Worm (Caenorhabditis elegans) whole organism, early embryonic: Measurements from ENCODE around the gene rnp-1.
A peak's percentile ranks its signal among the peaks of the same experiment; 100 is the strongest.

Experiments
- B0310.2 ChIP-seq: sonication (generic microtip); optimal IDR thresholded peaks from 2 replicates; lab custom pipeline; 2016; ENCODE audit warnings: mild to moderate bottlenecking, missing genetic modification characterization, missing compliant biosample characterization
- F13C5.2 ChIP-seq: sonication (generic microtip); optimal IDR thresholded peaks from 2 replicates; lab custom pipeline; 2017; ENCODE audit warnings: mild to moderate bottlenecking, missing genetic modification characterization, inconsistent platforms, missing compliant biosample characterization
- aly-1 ChIP-seq: sonication (generic microtip); optimal IDR thresholded peaks from 2 replicates; lab custom pipeline; 2016; ENCODE audit warnings: missing genetic modification characterization, missing compliant biosample characterization
- ama-1 ChIP-seq: fragments of 150-350 bp; optimal IDR thresholded peaks from 2 replicates; lab custom pipeline; 2014
- ceh-13 ChIP-seq: fragments of 200-800 bp; sonication (Bioruptor generic); optimal IDR thresholded peaks from 2 replicates; lab custom pipeline; 2018; ENCODE audit warnings: mild to moderate bottlenecking, missing genetic modification characterization, missing compliant biosample characterization
- ceh-36 ChIP-seq: sonication (generic microtip); optimal IDR thresholded peaks from 2 replicates; lab custom pipeline; 2016; ENCODE audit warnings: missing genetic modification characterization, inconsistent platforms, missing compliant biosample characterization
- ets-7 ChIP-seq: sonication (generic microtip); optimal IDR thresholded peaks from 2 replicates; lab custom pipeline; 2016; ENCODE audit warnings: missing genotype, missing genetic modification characterization, missing compliant biosample characterization
- flt-1 ChIP-seq: fragments of 200-800 bp; sonication (Bioruptor generic); IDR thresholded peaks from 2 replicates; pipeline ENCODE4 v1.3.6; 2022; ENCODE audit warnings: missing genetic modification characterization, missing compliant biosample characterization
- hmbx-1 ChIP-seq: sonication (generic microtip); optimal IDR thresholded peaks from 2 replicates; lab custom pipeline; 2016; ENCODE audit warnings: mild to moderate bottlenecking, missing genetic modification characterization, missing compliant biosample characterization
- hmg-4 ChIP-seq: fragments of 200-800 bp; sonication (Bioruptor generic); optimal IDR thresholded peaks from 2 replicates; lab custom pipeline; 2018; ENCODE audit warnings: mild to moderate bottlenecking, missing genetic modification characterization, missing compliant biosample characterization
- hnd-1 ChIP-seq: sonication (generic microtip); optimal IDR thresholded peaks from 2 replicates; lab custom pipeline; 2016; ENCODE audit warnings: missing genetic modification characterization, missing compliant biosample characterization
- pes-1 ChIP-seq: fragments of 200-800 bp; sonication (Bioruptor generic); IDR thresholded peaks from 2 replicates; pipeline ENCODE4 v1.3.6; 2022; ENCODE audit warnings: missing genetic modification reagents, missing genetic modification characterization, missing compliant biosample characterization
- scrt-1 ChIP-seq: fragments of 200-800 bp; sonication (Bioruptor generic); IDR thresholded peaks from 2 replicates; pipeline ENCODE4 v1.3.6; 2022; ENCODE audit warnings: missing genetic modification characterization, missing compliant biosample characterization
- sea-1 ChIP-seq: fragments of 200-800 bp; sonication (Bioruptor generic); conservative IDR thresholded peaks from 2 replicates; pipeline ENCODE4 v1.3.6; 2022; ENCODE audit warnings: missing genetic modification characterization, missing compliant biosample characterization
- tbx-11 ChIP-seq: fragments of 200-800 bp; sonication (Bioruptor generic); IDR thresholded peaks from 2 replicates; pipeline ENCODE4 v1.3.6; 2022; ENCODE audit warnings: missing genetic modification characterization, missing compliant biosample characterization
- tbx-37 ChIP-seq: fragments of 200-800 bp; sonication (Bioruptor generic); conservative IDR thresholded peaks from 2 replicates; pipeline ENCODE4 v1.3.6; 2022; ENCODE audit warnings: missing genetic modification reagents, missing genetic modification characterization, missing compliant biosample characterization
- tra-4 ChIP-seq: sonication (generic microtip); optimal IDR thresholded peaks from 2 replicates; lab custom pipeline; 2017; ENCODE audit warnings: missing genetic modification characterization, missing compliant biosample characterization

Gene rnp-1

ce11 chrV:12162220-12162619 is 29.9 kb upstream of the rnp-1 start, which contains the start of gene C27A7.5:
Gene C27A7.5 (minus strand): TSS chrV:12162320.
- no peak for TF ChIP-seq hnd-1 (tag; lab: Kevin White, UChicago)
- no peak for TF ChIP-seq B0310.2 (tag; lab: Kevin White, UChicago)
- TF ChIP-seq sea-1 (GFP tag; lab: Robert Waterston, UW): no peak
- no peak for TF ChIP-seq hmbx-1 (tag; lab: Kevin White, UChicago)
- TF ChIP-seq flt-1 (GFP tag; lab: Robert Waterston, UW): no peak
- TF ChIP-seq ama-1 (lab: Kevin White, UChicago): no peak
- no peak for TF ChIP-seq scrt-1
- TF ChIP-seq tbx-11: no peak
- no peak for TF ChIP-seq ets-7 (tag; lab: Kevin White, UChicago)
- no peak for TF ChIP-seq tra-4

DNA sequence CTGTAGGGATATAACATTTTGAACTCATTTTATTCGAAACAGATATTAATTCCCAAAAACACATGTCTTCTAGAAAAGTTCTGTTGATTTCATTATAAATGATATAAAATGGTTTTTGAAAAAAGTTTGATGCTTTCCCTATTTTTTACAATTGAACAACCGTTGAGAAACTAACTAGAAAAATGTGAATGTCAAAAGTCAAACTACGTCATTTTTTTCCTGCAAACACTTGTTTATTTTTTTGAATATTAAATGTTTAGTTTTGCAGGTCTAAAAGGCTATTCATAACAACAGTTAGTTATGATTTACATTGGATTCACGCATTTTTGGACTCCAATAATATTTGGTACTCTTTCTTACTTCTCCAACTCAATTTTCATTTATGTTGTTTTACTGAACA is 29.2 kb upstream of the rnp-1 start, which contains the start of gene srj-4:
Gene srj-4, plus strand, starts transcription at position 301 of the 400 bp plus-strand sequence.
- no peak for TF ChIP-seq ceh-36 (tag; lab: Kevin White, UChicago)
- no peak for TF ChIP-seq ama-1 (lab: Kevin White, UChicago)
- no peak for TF ChIP-seq sea-1 (GFP tag; lab: Robert Waterston, UW)
- TF ChIP-seq scrt-1: no peak

DNA sequence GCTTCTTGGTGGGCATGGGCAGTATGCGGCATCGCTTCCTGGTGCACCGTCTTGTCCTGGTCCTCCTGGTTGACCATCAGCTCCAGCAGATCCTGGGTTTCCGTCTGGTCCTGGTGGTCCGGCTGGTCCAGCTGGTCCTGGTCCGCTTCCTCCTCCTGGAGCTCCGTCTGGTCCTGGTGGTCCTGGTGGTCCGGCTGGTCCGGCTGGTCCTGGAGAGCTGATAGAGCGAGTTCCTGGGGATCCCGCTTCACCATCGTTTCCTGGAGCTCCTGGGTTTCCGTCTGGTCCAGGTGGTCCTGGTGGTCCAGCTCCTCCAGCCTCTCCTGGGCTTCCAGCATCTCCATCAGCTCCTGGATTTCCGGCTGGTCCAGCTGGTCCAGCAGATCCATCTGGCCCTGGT is 25.0 kb upstream of the rnp-1 start:
- peak; percentile 8 for TF ChIP-seq aly-1
- TF ChIP-seq tra-4: no peak
- TF ChIP-seq ama-1 (lab: Kevin White, UChicago): no peak

DNA sequence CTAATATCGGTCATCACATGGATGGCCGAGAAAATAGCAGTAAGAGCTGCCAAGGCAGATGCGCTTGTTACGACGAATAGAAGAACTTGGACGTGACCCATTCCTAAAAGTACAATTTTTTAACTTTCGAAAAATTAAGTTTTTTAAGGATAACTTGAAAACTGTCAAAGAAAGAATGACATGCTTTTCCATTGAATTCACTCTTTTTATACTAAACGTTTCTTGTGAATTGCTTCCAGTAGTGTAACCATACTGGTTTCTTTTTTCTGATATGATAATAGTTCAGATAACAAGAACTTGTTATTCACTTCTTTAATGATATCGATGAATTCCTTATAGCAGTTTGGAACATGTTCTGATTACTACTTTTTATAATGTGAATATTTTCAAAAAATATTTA is 24.4 kb upstream of the rnp-1 start, which contains the start of gene col-37:
Gene col-37, minus strand, starts transcription at position 101 of the 400 bp plus-strand sequence.
- TF ChIP-seq hnd-1 (tag; lab: Kevin White, UChicago): no peak

- TF ChIP-seq ama-1 (lab: Kevin White, UChicago): no peak
- no peak for TF ChIP-seq ceh-36 (tag; lab: Kevin White, UChicago)
Observed at ce11 chrV:12170114-12170513, 22.0 kb upstream of the rnp-1 start, which contains the start of gene ZK863.1. Gene ZK863.1 (minus strand): TSS chrV:12170214.

DNA sequence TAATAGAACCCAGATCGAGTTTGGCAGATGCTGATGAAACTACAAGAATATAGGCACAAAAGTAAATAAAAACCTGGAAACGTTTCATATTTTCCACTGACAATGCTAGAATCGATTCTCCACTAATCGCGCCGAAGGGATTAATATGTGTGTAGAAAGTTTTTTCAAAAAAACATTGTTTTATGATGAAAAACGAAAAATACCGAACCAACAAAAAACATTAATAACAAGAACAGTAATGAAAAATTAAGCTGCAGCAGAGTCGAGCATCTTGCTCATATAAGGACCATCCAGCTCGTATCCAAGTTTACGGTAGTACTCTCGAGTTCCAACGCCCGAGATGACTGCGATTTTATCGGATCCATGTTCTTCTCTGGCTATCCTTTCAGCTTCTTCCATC is 12.7 kb upstream of the rnp-1 start, which contains the start of gene clec-224:
Gene clec-224, minus strand, starts transcription at position 101 of the 400 bp plus-strand sequence.
- TF ChIP-seq ceh-36 (tag; lab: Kevin White, UChicago) (peak; percentile 9), hnd-1 (tag; lab: Kevin White, UChicago) (no peak), ceh-13 (no peak)

DNA sequence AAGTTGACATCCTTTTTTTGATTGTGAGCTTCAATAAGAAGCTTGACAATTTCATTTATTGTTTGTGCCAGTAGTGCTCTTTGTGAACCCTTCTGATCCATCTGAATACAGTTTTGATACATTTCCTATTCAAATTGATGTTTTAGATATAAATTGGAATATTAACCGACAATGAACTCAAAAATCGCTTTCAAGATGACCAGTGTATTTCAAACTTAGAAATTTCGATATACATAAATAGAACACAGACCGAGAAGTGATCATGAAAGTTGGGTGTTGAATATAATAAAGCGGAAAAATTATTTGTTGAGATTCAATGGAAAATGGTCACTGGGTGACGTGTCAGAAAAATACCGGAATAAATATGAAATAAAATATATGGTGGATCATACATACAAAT is 10.8 kb upstream of the rnp-1 start, which contains the start of gene elpc-3:
Gene elpc-3, minus strand, starts transcription at position 101 of the 400 bp plus-strand sequence.
- TF ChIP-seq flt-1 (GFP tag; lab: Robert Waterston, UW) (no peak), ets-7 (tag; lab: Kevin White, UChicago) (no peak), ceh-13 (no peak), tbx-11 (no peak), sea-1 (GFP tag; lab: Robert Waterston, UW) (no peak), ama-1 (lab: Kevin White, UChicago) (no peak), F13C5.2 (tag; lab: Kevin White, UChicago) (no peak), scrt-1 (no peak), hmg-4 (no peak), aly-1 (no peak), tbx-37 (GFP tag; lab: Robert Waterston, UW) (no peak)

DNA sequence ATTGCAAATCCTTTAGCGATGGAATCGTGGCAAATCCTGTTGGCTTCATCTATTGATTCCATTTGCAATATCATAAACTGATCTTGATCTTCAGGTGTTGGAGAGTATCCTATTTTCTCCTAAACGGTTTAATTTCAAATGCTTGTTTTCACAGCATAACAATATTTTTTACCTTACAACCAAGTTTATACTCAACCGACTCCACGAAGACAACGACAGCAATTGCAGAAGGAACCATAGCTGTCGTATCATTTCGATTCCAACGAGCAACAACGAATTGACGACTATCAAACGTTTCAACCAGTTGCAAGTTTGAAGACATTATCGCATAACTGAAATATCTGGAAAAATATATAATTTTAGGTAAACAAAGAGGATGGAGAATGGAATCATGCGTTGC is 8.2 kb upstream of the rnp-1 start, which contains the start of gene usip-1:
Gene usip-1, minus strand, starts transcription at position 341 of the 400 bp plus-strand sequence.
- TF ChIP-seq scrt-1: no peak
- TF ChIP-seq hmbx-1 (tag; lab: Kevin White, UChicago): no peak
- no peak for TF ChIP-seq B0310.2 (tag; lab: Kevin White, UChicago)
- no peak for TF ChIP-seq tra-4
- no peak for TF ChIP-seq hmg-4
- TF ChIP-seq tbx-37 (GFP tag; lab: Robert Waterston, UW): no peak
- TF ChIP-seq F13C5.2 (tag; lab: Kevin White, UChicago): no peak
- no peak for TF ChIP-seq sea-1 (GFP tag; lab: Robert Waterston, UW)
- no peak for TF ChIP-seq ceh-36 (tag; lab: Kevin White, UChicago)

DNA sequence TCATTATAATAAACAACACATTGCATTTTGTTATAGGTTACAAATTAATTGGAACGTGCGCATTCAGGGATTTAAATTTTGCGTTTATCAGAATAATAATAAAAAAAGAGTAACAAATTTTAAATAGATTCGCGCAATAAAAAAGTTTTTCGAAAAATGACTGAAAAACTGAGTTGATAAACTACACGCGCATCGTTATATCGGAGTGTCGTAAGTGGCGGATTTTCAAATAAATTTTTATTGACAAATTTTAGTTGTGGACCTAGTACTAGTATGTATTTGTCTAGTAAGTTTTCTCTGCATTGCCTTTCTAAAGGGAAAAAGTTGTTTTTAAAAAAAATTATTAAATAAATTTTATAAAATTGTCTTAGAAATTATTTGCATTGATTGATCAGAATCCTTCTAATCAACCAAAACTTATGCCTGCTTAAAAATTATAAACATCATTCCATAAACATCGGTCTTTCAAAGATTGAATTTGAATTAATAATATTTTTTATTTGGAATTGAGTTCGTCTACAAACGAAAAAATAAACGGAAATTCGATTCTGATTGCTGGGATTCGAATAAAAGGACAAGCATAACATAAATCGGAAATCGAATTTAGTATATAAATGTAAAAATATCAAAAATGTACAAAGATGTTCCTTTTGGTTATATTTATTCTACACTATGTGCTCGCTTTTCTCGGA is 7.6 kb upstream of the rnp-1 start, which contains the start of gene srd-4:
Gene srd-4, plus strand, starts transcription at position 642 of the 692 bp plus-strand sequence.
- no peak for TF ChIP-seq hnd-1 (tag; lab: Kevin White, UChicago)
- TF ChIP-seq flt-1 (GFP tag; lab: Robert Waterston, UW): no peak
- no peak for TF ChIP-seq hmbx-1 (tag; lab: Kevin White, UChicago)

DNA sequence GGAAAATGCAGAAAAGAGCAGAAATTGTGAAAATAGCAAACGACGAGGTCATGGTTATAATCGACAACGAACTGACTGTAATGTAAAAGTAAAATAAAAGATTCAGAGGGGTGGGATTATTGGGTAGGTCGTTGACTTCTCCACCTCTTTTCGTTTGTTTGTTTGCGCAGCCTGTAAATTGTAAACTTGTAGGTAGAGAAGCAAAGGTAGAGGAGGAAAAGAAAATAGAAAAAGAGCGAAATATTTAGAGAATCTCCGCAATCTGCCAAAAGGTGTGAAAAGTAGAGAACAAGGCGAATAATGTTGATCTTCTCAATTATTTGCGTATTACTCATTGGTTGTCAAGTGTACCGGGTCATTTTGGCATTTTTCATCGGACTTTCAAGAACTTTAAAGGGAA is 4.7 kb upstream of the rnp-1 start, which contains the start of gene ZK863.8:
Gene ZK863.8, minus strand, starts transcription at position 173 of the 400 bp plus-strand sequence.
- TF ChIP-seq hnd-1 (tag; lab: Kevin White, UChicago): no peak
- no peak for TF ChIP-seq tra-4
- TF ChIP-seq B0310.2 (tag; lab: Kevin White, UChicago): no peak
- TF ChIP-seq F13C5.2 (tag; lab: Kevin White, UChicago): no peak
- no peak for TF ChIP-seq ceh-36 (tag; lab: Kevin White, UChicago)
- no peak for TF ChIP-seq hmg-4
- no peak for TF ChIP-seq hmbx-1 (tag; lab: Kevin White, UChicago)
- no peak for TF ChIP-seq sea-1 (GFP tag; lab: Robert Waterston, UW)
- TF ChIP-seq aly-1: no peak
- TF ChIP-seq flt-1 (GFP tag; lab: Robert Waterston, UW): no peak
- TF ChIP-seq tbx-11: no peak
- TF ChIP-seq ceh-13: no peak
- TF ChIP-seq pes-1 (GFP tag; lab: Robert Waterston, UW): no peak
- no peak for TF ChIP-seq tbx-37 (GFP tag; lab: Robert Waterston, UW)
- no peak for TF ChIP-seq ets-7 (tag; lab: Kevin White, UChicago)
